Worm (Caenorhabditis elegans) whole organism, L1 larva: ENCODE results near the gene F40F8.5.

Experiments used
- aha-1 ChIP-seq: fragments of 150-350 bp; optimal IDR thresholded peaks from 2 replicates; lab custom pipeline; 2014; ENCODE audit warnings: missing biosample characterization, missing genetic modification characterization
- egl-27 ChIP-seq, 2 experiments: fragments of 150-350 bp in 1 of 2; sonication (generic microtip); optimal IDR thresholded peaks; 3 replicates each; lab custom pipeline; 2017 to 2018; ENCODE audit warnings: missing biosample characterization in 2 of 2, missing genetic modification characterization in 2 of 2, missing genetic modification reagents in 2 of 2
- lin-39 ChIP-seq: fragments of 150-350 bp; optimal IDR thresholded peaks from 2 replicates; lab custom pipeline; 2014; ENCODE audit warnings: missing biosample characterization, missing genetic modification reagents, missing genetic modification characterization
- nhr-12 ChIP-seq: sonication (generic microtip); optimal IDR thresholded peaks from 2 replicates; lab custom pipeline; 2017; ENCODE audit warnings: missing biosample characterization, missing genetic modification characterization
- nhr-28 ChIP-seq: fragments of 150-350 bp; optimal IDR thresholded peaks from 2 replicates; lab custom pipeline; 2014; ENCODE audit warnings: missing biosample characterization, missing genetic modification characterization
- tbx-2 ChIP-seq: sonication (generic microtip); optimal IDR thresholded peaks from 2 replicates; lab custom pipeline; 2016; ENCODE audit warnings: missing genetic modification characterization, missing compliant biosample characterization
- unc-62 ChIP-seq: fragments of 150-350 bp; optimal IDR thresholded peaks from 2 replicates; lab custom pipeline; 2014; ENCODE audit warnings: missing biosample characterization, missing genetic modification reagents, missing genetic modification characterization
- zag-1 ChIP-seq: fragments of 150-350 bp; optimal IDR thresholded peaks from 2 replicates; lab custom pipeline; 2014; ENCODE audit warnings: missing biosample characterization, missing genetic modification characterization
- ztf-4 ChIP-seq: fragments of 150-350 bp; optimal IDR thresholded peaks from 2 replicates; lab custom pipeline; 2014; ENCODE audit warnings: missing biosample characterization, missing genetic modification characterization

DNA sequence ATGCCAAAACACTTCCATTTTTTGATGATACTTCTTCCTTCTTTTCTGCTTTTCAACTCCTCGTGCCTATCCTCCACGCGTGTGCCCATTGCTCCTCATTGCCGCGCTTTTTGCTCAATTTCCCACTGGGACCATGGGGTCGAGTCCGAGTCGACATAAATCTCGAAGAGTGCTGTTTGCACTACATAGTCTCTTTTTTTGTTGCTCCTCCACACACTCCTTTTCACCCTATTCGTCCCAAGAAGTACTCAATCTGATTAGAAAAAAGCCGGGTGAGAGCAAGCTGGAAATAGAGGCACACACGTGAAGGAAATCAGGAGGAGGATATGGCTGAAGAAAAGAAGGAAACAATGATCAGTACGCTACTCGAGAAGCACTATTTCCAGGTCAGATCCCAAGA, 7.8 kb upstream of the F40F8.5 start, which contains the start of gene arrd-6:
- TF ChIP-seq tbx-2 (tag; lab: Kevin White, UChicago) (no peak), egl-27 (tag; optimal IDR thresholded peaks at IDR 0.05; lab: Kevin White, UChicago) (no peak), zag-1 (tag; lab: Kevin White, UChicago) (no peak), unc-62 (GFP tag; lab: Kevin White, UChicago) (no peak), nhr-28 (no peak), nhr-12 (tag; lab: Kevin White, UChicago) (no peak), aha-1 (no peak), ztf-4 (no peak), lin-39 (no peak)
